Worm (Caenorhabditis elegans) whole organism, L1 larva: ENCODE measurements around the gene T02B11.4.

Experiments used
- C04F5.9 ChIP-seq: sonication (generic microtip); optimal IDR thresholded peaks from 2 replicates; lab custom pipeline; 2016; ENCODE audit warnings: missing genetic modification characterization, missing compliant biosample characterization
- ama-1 ChIP-seq: fragments of 150-350 bp; optimal IDR thresholded peaks from 2 replicates; lab custom pipeline; 2014
- elt-2 ChIP-seq: sonication (generic microtip); optimal IDR thresholded peaks from 2 replicates; lab custom pipeline; 2016; ENCODE audit warnings: missing genetic modification characterization, mild to moderate bottlenecking, inconsistent platforms, missing compliant biosample characterization, missing genetic modification reagents
- fkh-10 ChIP-seq: sonication (generic microtip); optimal IDR thresholded peaks from 2 replicates; lab custom pipeline; 2017; ENCODE audit warnings: missing biosample characterization, missing genetic modification reagents, missing genetic modification characterization
- fos-1 ChIP-seq: fragments of 150-350 bp; optimal IDR thresholded peaks from 2 replicates; lab custom pipeline; 2014; ENCODE audit warnings: missing biosample characterization, missing genetic modification characterization
- hpl-2 ChIP-seq: fragments of 150-350 bp; optimal IDR thresholded peaks from 2 replicates; lab custom pipeline; 2014; ENCODE audit warnings: missing biosample characterization, missing genetic modification reagents, missing genetic modification characterization
- jun-1 ChIP-seq: fragments of 150-350 bp; optimal IDR thresholded peaks from 2 replicates; lab custom pipeline; 2014; ENCODE audit warnings: missing biosample characterization, missing genetic modification reagents, missing genetic modification characterization
- mdl-1 ChIP-seq, 2 experiments: fragments of 150-350 bp; optimal IDR thresholded peaks; 2 replicates each; lab custom pipeline; 2014 to 2017; ENCODE audit warnings: missing biosample characterization in 2 of 2, missing genetic modification characterization in 2 of 2, inconsistent platforms in 1 of 2
- nhr-11 ChIP-seq: fragments of 150-350 bp; optimal IDR thresholded peaks from 2 replicates; lab custom pipeline; 2014; ENCODE audit warnings: missing biosample characterization, missing genetic modification characterization
- nhr-77 ChIP-seq: fragments of 150-350 bp; optimal IDR thresholded peaks from 2 replicates; lab custom pipeline; 2014; ENCODE audit warnings: missing biosample characterization, missing genetic modification characterization
- nhr-90 ChIP-seq: sonication (generic microtip); optimal IDR thresholded peaks from 2 replicates; lab custom pipeline; 2016; ENCODE audit warnings: mild to moderate bottlenecking, missing genetic modification characterization, missing compliant biosample characterization; ENCODE audit not compliant: poor library complexity
- unc-130 ChIP-seq: fragments of 150-350 bp; optimal IDR thresholded peaks from 2 replicates; lab custom pipeline; 2017; ENCODE audit warnings: missing biosample characterization, missing genetic modification characterization, inconsistent platforms
- zag-1 ChIP-seq: fragments of 150-350 bp; optimal IDR thresholded peaks from 2 replicates; lab custom pipeline; 2014; ENCODE audit warnings: missing biosample characterization, missing genetic modification characterization

DNA sequence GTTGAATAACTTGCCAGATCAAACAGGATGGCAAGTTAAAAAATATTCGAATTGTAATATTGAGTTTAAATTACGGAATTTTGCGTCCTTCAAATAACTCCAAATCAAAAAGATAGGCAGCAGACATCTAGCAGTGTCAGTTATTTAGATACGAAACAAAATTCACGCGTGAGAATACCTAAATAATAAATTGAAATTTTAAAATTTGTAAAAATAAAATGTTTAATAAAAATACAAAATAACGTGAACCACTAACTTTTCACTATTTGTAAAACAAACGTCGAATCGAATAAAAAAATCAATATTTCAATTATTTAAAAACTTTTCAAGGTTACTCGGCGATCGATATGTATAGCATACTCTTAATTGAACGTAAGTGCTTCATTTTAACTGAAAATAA is 5.0 kb upstream of the T02B11.4 start, which contains the start of gene T02B11.9:
- TF ChIP-seq ama-1 (lab: Kevin White, UChicago) (no peak), hpl-2 (GFP tag; lab: Kevin White, UChicago) (no peak), nhr-77 (no peak), mdl-1 (tag; optimal IDR thresholded peaks at IDR 0.05; lab: Kevin White, UChicago) (no peak), fkh-10 (GFP tag; lab: Kevin White, UChicago) (no peak), unc-130 (tag; lab: Kevin White, UChicago) (no peak), nhr-11 (tag; lab: Kevin White, UChicago) (no peak), C04F5.9 (tag; lab: Kevin White, UChicago) (no peak), fos-1 (no peak), nhr-90 (no peak), zag-1 (tag; lab: Kevin White, UChicago) (no peak), elt-2 (tag; lab: Kevin White, UChicago) (no peak), jun-1 (tag; lab: Kevin White, UChicago) (no peak)
